Fruit fly (Drosophila melanogaster) whole organism, pupa: Measurements from ENCODE around the gene Trf5.

ENCODE experiments used
- CG10348 ChIP-seq: fragments of 200-800 bp; sonication (Bioruptor generic); IDR thresholded peaks from 2 replicates; pipeline ENCODE4 v1.3.6; 2022; ENCODE audit warnings: missing biosample characterization, missing genetic modification characterization
- CG4496 ChIP-seq: fragments of 200-800 bp; sonication (Bioruptor generic); IDR thresholded peaks from 3 replicates; pipeline ENCODE4 v1.3.6; 2022; ENCODE audit warnings: missing biosample characterization, missing genetic modification characterization
- EcR ChIP-seq: fragments of 200-800 bp; sonication (Bioruptor generic); optimal IDR thresholded peaks from 3 replicates; lab custom pipeline; 2019; ENCODE audit warnings: missing biosample characterization, missing genetic modification characterization, mild to moderate bottlenecking, moderate library complexity, missing genetic modification reagents
- fd96Ca ChIP-seq: fragments of 200-800 bp; sonication (Bioruptor generic); IDR thresholded peaks from 3 replicates; pipeline ENCODE4 v1.3.6; 2022; ENCODE audit warnings: missing biosample characterization, missing genetic modification characterization

dm6 chr2L:2721317-2721716 is 25.1 kb upstream of the Trf5 start:
- TF ChIP-seq CG4496 (GFP tag; lab: Robert Waterston, UW) (no peak), CG10348 (GFP tag; lab: Robert Waterston, UW) (no peak), EcR (no peak), fd96Ca (GFP tag; lab: Robert Waterston, UW) (no peak)
